Fruit fly (Drosophila melanogaster): ENCODE results near the gene Srp72.

The Srp72 gene

dm6 chr3R:20554300-20554699, 34.2 kb upstream of the Srp72 start, which contains the start of gene att-ORFB:
Gene att-ORFB (minus strand): TSS chr3R:20554400.
- TF ChIP-seq CG2116 (GFP tag; optimal IDR thresholded peaks at IDR 0.05) (no peak), sd (tag; optimal IDR thresholded peaks at IDR 0.05) (no peak), CG7928 (GFP tag; optimal IDR thresholded peaks at IDR 0.05) (no peak), ems (GFP tag; optimal IDR thresholded peaks at IDR 0.05) (no peak), CG4328 (GFP tag; optimal IDR thresholded peaks at IDR 0.05) (no peak), CG30431 (GFP tag; optimal IDR thresholded peaks at IDR 0.05) (no peak), B-H1 (GFP tag; IDR thresholded peaks at IDR 0.05) (no peak), Deaf1 (tag; optimal IDR thresholded peaks at IDR 0.05) (no peak), pan (optimal IDR thresholded peaks at IDR 0.05) (no peak), pan (GFP tag; optimal IDR thresholded peaks at IDR 0.05 in 1 of 2, IDR thresholded peaks at IDR 0.05 in 1 of 2) (no peak), kah (GFP tag; optimal IDR thresholded peaks at IDR 0.05) (no peak), CG10147 (GFP tag; optimal IDR thresholded peaks at IDR 0.05) (no peak), CG9215 (GFP tag; IDR thresholded peaks at IDR 0.05) (no peak), Hr51 (GFP tag; optimal IDR thresholded peaks at IDR 0.05) (no peak), Lhr (GFP tag; optimal IDR thresholded peaks at IDR 0.05) (no peak), bsh (GFP tag; optimal IDR thresholded peaks at IDR 0.05) (no peak), CG18476 (GFP tag; optimal IDR thresholded peaks at IDR 0.05) (no peak)

dm6 chr3R:20555023-20555422, 33.5 kb upstream of the Srp72 start:
- TF ChIP-seq CG8359 (GFP tag; optimal IDR thresholded peaks at IDR 0.05; ENCODE audit: borderline replicate concordance) (no peak), odd (GFP tag; optimal IDR thresholded peaks at IDR 0.05) (no peak), CG6854 (GFP tag; optimal IDR thresholded peaks at IDR 0.05) (peak; percentile 34), tx (GFP tag; optimal IDR thresholded peaks at IDR 0.05) (no peak), CG7786 (GFP tag; optimal IDR thresholded peaks at IDR 0.05) (no peak), gcm (GFP tag; optimal IDR thresholded peaks at IDR 0.05) (peak; percentile 17), CG2889 (GFP tag; IDR thresholded peaks at IDR 0.05) (no peak), CG31441 (GFP tag; IDR thresholded peaks at IDR 0.05) (peak; percentile 77), dpn (GFP tag; optimal IDR thresholded peaks at IDR 0.05) (peak in 1 of 2 experiments; percentile 40), Taf1 (GFP tag; IDR thresholded peaks at IDR 0.05) (no peak), CG10543 (GFP tag; optimal IDR thresholded peaks at IDR 0.05) (no peak), jumu (GFP tag; optimal IDR thresholded peaks at IDR 0.05) (no peak), croc (GFP tag; conservative IDR thresholded peaks at IDR 0.05) (no peak; the same call in 2 of the 3 replicates), p53 (GFP tag; optimal IDR thresholded peaks at IDR 0.05) (no peak), Oaz (GFP tag; IDR thresholded peaks at IDR 0.05) (no peak), hth (optimal IDR thresholded peaks at IDR 0.05) (no peak), CG9797 (GFP tag; optimal IDR thresholded peaks at IDR 0.05) (no peak), CG10321 (GFP tag; IDR thresholded peaks at IDR 0.05) (no peak), wek (GFP tag; optimal IDR thresholded peaks at IDR 0.05) (no peak), Rfx (GFP tag; IDR thresholded peaks at IDR 0.05) (peak; percentile 81), lov (optimal IDR thresholded peaks at IDR 0.05) (no peak), lov (GFP tag; IDR thresholded peaks at IDR 0.05) (no peak), CG12236 (GFP tag; optimal IDR thresholded peaks at IDR 0.05) (no peak), oc (tag; optimal IDR thresholded peaks at IDR 0.05) (no peak), CG16863 (GFP tag; optimal IDR thresholded peaks at IDR 0.05) (no peak), CG30020 (tag; optimal IDR thresholded peaks at IDR 0.05) (no peak), Adf1 (GFP tag; IDR thresholded peaks at IDR 0.05) (no peak), TFAM (GFP tag; optimal IDR thresholded peaks at IDR 0.05) (no peak), ab (GFP tag; optimal IDR thresholded peaks at IDR 0.05) (no peak), CG4730 (GFP tag; IDR thresholded peaks at IDR 0.05) (peak; percentile 51), CG11695 (GFP tag; IDR thresholded peaks at IDR 0.05) (peak; percentile 82), CG4282 (GFP tag; optimal IDR thresholded peaks at IDR 0.05) (no peak), CG3838 (GFP tag; optimal IDR thresholded peaks at IDR 0.05) (no peak), CG18764 (GFP tag; optimal IDR thresholded peaks at IDR 0.05) (no peak), Dip3 (GFP tag; optimal IDR thresholded peaks at IDR 0.05) (peak; percentile 74), Atf6 (GFP tag; IDR thresholded peaks at IDR 0.05) (peak; percentile 78)
